Worm (Caenorhabditis elegans) whole organism, L2 larva: ENCODE results near the gene his-32.

Source experiments
- aly-2 ChIP-seq: fragments of 150-350 bp; optimal IDR thresholded peaks from 2 replicates; lab custom pipeline; 2014; ENCODE audit warnings: missing biosample characterization, missing genetic modification characterization
- elt-1 ChIP-seq: fragments of 150-350 bp; optimal IDR thresholded peaks from 2 replicates; lab custom pipeline; 2014; ENCODE audit warnings: missing biosample characterization, missing genetic modification characterization
- nhr-11 ChIP-seq: fragments of 150-350 bp; optimal IDR thresholded peaks from 2 replicates; lab custom pipeline; 2014; ENCODE audit warnings: missing biosample characterization, missing genetic modification characterization
- nhr-237 ChIP-seq: fragments of 150-350 bp; optimal IDR thresholded peaks from 2 replicates; lab custom pipeline; 2014; ENCODE audit warnings: missing biosample characterization, missing genetic modification characterization
- nhr-25 ChIP-seq: fragments of 150-350 bp; sonication (generic microtip); optimal IDR thresholded peaks from 3 replicates; lab custom pipeline; 2014; ENCODE audit warnings: missing biosample characterization, missing genetic modification characterization
- snpc-4 ChIP-seq: fragments of 150-350 bp; optimal IDR thresholded peaks from 2 replicates; lab custom pipeline; 2014; ENCODE audit warnings: missing biosample characterization, missing genetic modification characterization
- unc-55 ChIP-seq: fragments of 150-350 bp; sonication (generic microtip); optimal IDR thresholded peaks from 3 replicates; lab custom pipeline; 2014; ENCODE audit warnings: missing biosample characterization, missing genetic modification reagents, missing genetic modification characterization
- unc-62 ChIP-seq: fragments of 150-350 bp; optimal IDR thresholded peaks from 2 replicates; lab custom pipeline; 2014; ENCODE audit warnings: missing biosample characterization, missing genetic modification reagents, missing genetic modification characterization

DNA sequence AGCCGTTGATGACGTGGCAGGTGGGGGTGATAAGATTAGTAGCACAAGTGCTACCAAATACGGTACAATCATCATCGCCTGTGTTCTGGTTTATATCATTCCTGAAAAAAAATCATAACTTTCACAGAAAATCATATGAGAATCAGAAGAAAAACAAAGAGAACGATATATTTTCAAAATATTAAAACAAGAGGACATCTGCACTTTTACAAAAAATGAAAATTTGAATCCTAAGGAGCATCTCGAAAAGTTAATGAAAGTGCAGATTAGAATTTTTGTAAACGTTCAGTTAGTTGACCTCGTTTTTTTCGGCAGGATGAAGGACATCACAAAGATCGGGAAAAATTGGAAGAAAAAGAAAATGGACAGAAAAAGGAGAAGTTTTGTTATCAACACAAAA is 21.3 kb upstream of the his-32 start, which contains the start of gene F35H10.10:
- TF ChIP-seq nhr-25 (tag; lab: Kevin White, UChicago): no peak
- TF ChIP-seq elt-1 (tag; lab: Kevin White, UChicago): no peak
- TF ChIP-seq unc-62: no peak
- no peak for TF ChIP-seq snpc-4 (tag; lab: Kevin White, UChicago)
- no peak for TF ChIP-seq aly-2 (tag; lab: Kevin White, UChicago)
- TF ChIP-seq nhr-237 (tag; lab: Kevin White, UChicago): no peak
- TF ChIP-seq nhr-11: no peak
- no peak for TF ChIP-seq unc-55 (GFP tag; lab: Kevin White, UChicago)
